Fruit fly (Drosophila melanogaster): ENCODE measurements around the gene viaf.

dm6 chr3L:11997959-11998358 is 5.0 kb upstream of the viaf start, which contains the start of gene Grip163:
- no peak for TF ChIP-seq Abd-B (GFP tag; optimal IDR thresholded peaks at IDR 0.05)
- no peak for TF ChIP-seq N (GFP tag; optimal IDR thresholded peaks at IDR 0.05)

Data from whole organism, wandering third instar larva.